Worm (Caenorhabditis elegans) whole organism, L4 larva: ENCODE results near the gene ZK897.10.

ENCODE experiments used
- R02D3.7 ChIP-seq: fragments of 150-350 bp; sonication (generic microtip); optimal IDR thresholded peaks from 3 replicates; lab custom pipeline; 2014; ENCODE audit warnings: missing biosample characterization, missing genetic modification characterization
- Y48G9A.11 ChIP-seq: fragments of 200-800 bp; sonication (Bioruptor generic); IDR thresholded peaks from 2 replicates; pipeline ENCODE4 v1.3.6; 2022; ENCODE audit warnings: missing genetic modification reagents, missing genetic modification characterization, missing compliant biosample characterization
- ZK337.2 ChIP-seq: fragments of 200-800 bp; sonication (Bioruptor generic); IDR thresholded peaks from 2 replicates; pipeline ENCODE4 v1.3.6; 2022; ENCODE audit warnings: missing genetic modification reagents, missing genetic modification characterization, missing compliant biosample characterization
- ZK546.5 ChIP-seq, 2 experiments: sonication (generic microtip); optimal IDR thresholded peaks; 2 replicates each; lab custom pipeline; 2017; ENCODE audit warnings: missing biosample characterization in 2 of 2, missing genetic modification characterization in 2 of 2
- aha-1 ChIP-seq: fragments of 150-350 bp; peaks from one replicate; lab custom pipeline; 2014; ENCODE audit warnings: missing biosample characterization, missing genetic modification characterization
- arid-1 ChIP-seq: fragments of 200-800 bp; sonication (Bioruptor generic); conservative IDR thresholded peaks from 2 replicates; pipeline ENCODE4 v1.3.6; 2022; ENCODE audit warnings: missing genetic modification reagents, missing genetic modification characterization, missing compliant biosample characterization
- ceh-62 ChIP-seq: sonication (generic microtip); optimal IDR thresholded peaks from 2 replicates; lab custom pipeline; 2017; ENCODE audit warnings: missing biosample characterization, missing genetic modification characterization
- ceh-82 ChIP-seq: sonication (generic microtip); optimal IDR thresholded peaks from 2 replicates; lab custom pipeline; 2017; ENCODE audit warnings: missing biosample characterization, missing genetic modification characterization
- cey-2 ChIP-seq: sonication (generic microtip); optimal IDR thresholded peaks from 3 replicates; lab custom pipeline; 2017; ENCODE audit warnings: missing genetic modification characterization, mild to moderate bottlenecking, missing compliant biosample characterization, antibody characterized with exemption, borderline replicate concordance; ENCODE audit not compliant: insufficient read depth
- daf-16 ChIP-seq, 3 experiments: sonication (generic microtip); optimal IDR thresholded peaks; 2 replicates each; lab custom pipeline; 2016 to 2017; ENCODE audit warnings: missing genetic modification characterization in 3 of 3, missing genetic modification reagents in 3 of 3, mild to moderate bottlenecking in 2 of 3, missing compliant biosample characterization in 2 of 3, missing biosample characterization in 1 of 3, moderate library complexity in 1 of 3
- dmd-6 ChIP-seq: fragments of 200-800 bp; sonication (Bioruptor generic); IDR thresholded peaks from 2 replicates; pipeline ENCODE4 v1.3.6; 2022; ENCODE audit warnings: missing genetic modification reagents, missing genetic modification characterization, missing compliant biosample characterization
- dmd-9 ChIP-seq: fragments of 200-800 bp; sonication (Bioruptor generic); IDR thresholded peaks from 2 replicates; pipeline ENCODE4 v1.3.6; 2022; ENCODE audit warnings: missing genetic modification reagents, missing genetic modification characterization, missing compliant biosample characterization
- duxl-1 ChIP-seq: sonication (generic microtip); optimal IDR thresholded peaks from 2 replicates; lab custom pipeline; 2016; ENCODE audit warnings: mild to moderate bottlenecking, missing genetic modification characterization, moderate library complexity, missing compliant biosample characterization; ENCODE audit not compliant: poor library complexity
- dve-1 ChIP-seq: sonication (generic microtip); optimal IDR thresholded peaks from 2 replicates; lab custom pipeline; 2017; ENCODE audit warnings: antibody characterized with exemption, mild to moderate bottlenecking, missing genetic modification characterization, missing compliant biosample characterization; ENCODE audit not compliant: insufficient read depth
- fkh-10 ChIP-seq: fragments of 150-350 bp; optimal IDR thresholded peaks from 2 replicates; lab custom pipeline; 2014; ENCODE audit warnings: missing biosample characterization, missing genetic modification reagents, missing genetic modification characterization
- fos-1 ChIP-seq: fragments of 150-350 bp; optimal IDR thresholded peaks from 2 replicates; lab custom pipeline; 2014; ENCODE audit warnings: missing biosample characterization, missing genetic modification characterization
- gei-8 ChIP-seq: fragments of 200-800 bp; sonication (Bioruptor generic); optimal IDR thresholded peaks from 2 replicates; lab custom pipeline; 2018; ENCODE audit warnings: mild to moderate bottlenecking, missing genetic modification characterization, missing compliant biosample characterization
- hif-1 ChIP-seq, 2 experiments: sonication (generic microtip); optimal IDR thresholded peaks; 2 replicates each; lab custom pipeline; 2016 to 2017; ENCODE audit warnings: missing compliant biosample characterization in 2 of 2, missing genetic modification characterization in 2 of 2, missing genetic modification reagents in 2 of 2, missing genotype in 2 of 2, mild to moderate bottlenecking in 1 of 2
- hlh-11 ChIP-seq: fragments of 200-800 bp; sonication (Bioruptor generic); optimal IDR thresholded peaks from 2 replicates; lab custom pipeline; 2018; ENCODE audit warnings: mild to moderate bottlenecking, missing genetic modification characterization, missing compliant biosample characterization
- jun-1 ChIP-seq: fragments of 150-350 bp; optimal IDR thresholded peaks from 2 replicates; lab custom pipeline; 2014; ENCODE audit warnings: missing biosample characterization, missing genetic modification reagents, missing genetic modification characterization
- lin-29 ChIP-seq: fragments of 200-800 bp; sonication (Bioruptor generic); IDR thresholded peaks from 2 replicates; pipeline ENCODE4 v1.3.6; 2022; ENCODE audit warnings: missing genetic modification reagents, missing genetic modification characterization, missing compliant biosample characterization
- lin-38 ChIP-seq: fragments of 200-800 bp; sonication (Bioruptor generic); IDR thresholded peaks from 2 replicates; pipeline ENCODE4 v1.3.6; 2022; ENCODE audit warnings: missing genetic modification reagents, missing genetic modification characterization, missing compliant biosample characterization
- lir-3 ChIP-seq: sonication (generic microtip); optimal IDR thresholded peaks from 2 replicates; lab custom pipeline; 2016; ENCODE audit warnings: mild to moderate bottlenecking, missing genetic modification characterization, missing compliant biosample characterization
- madf-5 ChIP-seq, 2 experiments: fragments of 200-800 bp; sonication (Bioruptor generic); IDR thresholded peaks; 2 replicates each; pipeline ENCODE4 v1.3.6; 2022; ENCODE audit warnings: missing compliant biosample characterization in 2 of 2, missing genetic modification characterization in 2 of 2
- madf-9 ChIP-seq: fragments of 200-800 bp; sonication (Bioruptor generic); conservative IDR thresholded peaks from 2 replicates; pipeline ENCODE4 v1.3.6; 2022; ENCODE audit warnings: missing genetic modification reagents, missing genetic modification characterization, missing compliant biosample characterization
- mdl-1 ChIP-seq, 2 experiments: fragments of 150-350 bp in 1 of 2; sonication (generic microtip) in 1 of 2; optimal IDR thresholded peaks; 2 replicates each; lab custom pipeline; 2014 to 2017; ENCODE audit warnings: missing biosample characterization in 2 of 2, missing genetic modification characterization in 2 of 2
- mdt-29 ChIP-seq: fragments of 200-800 bp; sonication (Bioruptor generic); IDR thresholded peaks from 2 replicates; pipeline ENCODE4 v1.3.6; 2022; ENCODE audit warnings: missing genetic modification reagents, missing genetic modification characterization, missing compliant biosample characterization
- mes-2 ChIP-seq: sonication (generic microtip); optimal IDR thresholded peaks from 2 replicates; lab custom pipeline; 2016; ENCODE audit warnings: missing genotype, mild to moderate bottlenecking, missing genetic modification characterization, missing compliant biosample characterization; ENCODE audit not compliant: poor library complexity, severe bottlenecking
- nhr-10 ChIP-seq: fragments of 150-350 bp; optimal IDR thresholded peaks from 2 replicates; lab custom pipeline; 2014; ENCODE audit warnings: missing biosample characterization, missing genetic modification characterization
- nhr-102 ChIP-seq: sonication (generic microtip); optimal IDR thresholded peaks from 2 replicates; lab custom pipeline; 2016; ENCODE audit warnings: mild to moderate bottlenecking, missing genetic modification characterization, moderate library complexity, missing compliant biosample characterization
- nhr-11 ChIP-seq: fragments of 150-350 bp; optimal IDR thresholded peaks from 2 replicates; lab custom pipeline; 2014; ENCODE audit warnings: missing biosample characterization, missing genetic modification characterization
- nhr-28 ChIP-seq: fragments of 150-350 bp; optimal IDR thresholded peaks from 2 replicates; lab custom pipeline; 2014; ENCODE audit warnings: missing biosample characterization, missing genetic modification characterization
- nhr-42 ChIP-seq: fragments of 200-800 bp; sonication (Bioruptor generic); IDR thresholded peaks from 2 replicates; pipeline ENCODE4 v1.3.6; 2022; ENCODE audit warnings: missing genetic modification characterization, missing compliant biosample characterization
- php-3 ChIP-seq: fragments of 200-800 bp; sonication (Bioruptor generic); IDR thresholded peaks from 2 replicates; pipeline ENCODE4 v1.3.6; 2022; ENCODE audit warnings: missing genetic modification reagents, missing genetic modification characterization, missing compliant biosample characterization
- rbr-2 ChIP-seq: sonication (generic microtip); optimal IDR thresholded peaks from 2 replicates; lab custom pipeline; 2016; ENCODE audit warnings: missing genotype, missing genetic modification characterization, missing compliant biosample characterization
- set-16 ChIP-seq: fragments of 200-800 bp; sonication (Bioruptor generic); IDR thresholded peaks from 2 replicates; pipeline ENCODE4 v1.3.6; 2022; ENCODE audit warnings: missing genetic modification reagents, missing genetic modification characterization, missing compliant biosample characterization
- snpc-1.2 ChIP-seq: fragments of 200-800 bp; sonication (Bioruptor generic); IDR thresholded peaks from 2 replicates; pipeline ENCODE4 v1.3.6; 2022; ENCODE audit warnings: missing genetic modification reagents, missing genetic modification characterization, missing compliant biosample characterization
- tag-97 ChIP-seq: fragments of 200-800 bp; sonication (Bioruptor generic); IDR thresholded peaks from 2 replicates; pipeline ENCODE4 v1.3.6; 2022; ENCODE audit warnings: missing genetic modification characterization, missing compliant biosample characterization
- tra-1 ChIP-seq: fragments of 200-800 bp; sonication (Bioruptor generic); IDR thresholded peaks from 2 replicates; pipeline ENCODE4 v1.3.6; 2022; ENCODE audit warnings: missing genetic modification reagents, missing genetic modification characterization, missing compliant biosample characterization
- unc-39 ChIP-seq: sonication (generic microtip); optimal IDR thresholded peaks from 2 replicates; lab custom pipeline; 2017; ENCODE audit warnings: missing biosample characterization, missing genetic modification characterization
- unc-62 ChIP-seq, 3 experiments: fragments of 150-350 bp in 1 of 3; sonication (generic microtip); optimal IDR thresholded peaks in 2 of 3; peaks in 1 of 3; 1 replicate in 1 of 3; 2 replicates in 2 of 3; lab custom pipeline; 2014 to 2017; ENCODE audit warnings: missing biosample characterization in 3 of 3, missing genetic modification characterization in 3 of 3, missing genetic modification reagents in 3 of 3, missing genotype in 1 of 3
- zfp-3 ChIP-seq: fragments of 200-800 bp; sonication (Bioruptor generic); conservative IDR thresholded peaks from 2 replicates; pipeline ENCODE4 v1.3.6; 2022; ENCODE audit warnings: missing genetic modification reagents, missing genetic modification characterization, missing compliant biosample characterization
- ztf-11 ChIP-seq: fragments of 150-350 bp; optimal IDR thresholded peaks from 2 replicates; lab custom pipeline; 2014; ENCODE audit warnings: missing biosample characterization, missing genetic modification characterization
- ztf-7 ChIP-seq: fragments of 150-350 bp; optimal IDR thresholded peaks from 2 replicates; lab custom pipeline; 2014; ENCODE audit warnings: missing biosample characterization, missing genetic modification characterization

Gene ZK897.10

ce11 chrIV:12717531-12717930 is 47.6 kb upstream of the ZK897.10 start, which contains the start of gene C27D8.1:
C27D8.1 (plus strand) TSS chrIV:12717831.
- TF ChIP-seq daf-16 (GFP tag; optimal IDR thresholded peaks at IDR 0.05; lab: Kevin White, UChicago) (no peak), daf-16 (tag; optimal IDR thresholded peaks at IDR 0.05; lab: Kevin White, UChicago) (peak; percentile 9), lin-29 (no peak), cey-2 (no peak), set-16 (GFP tag; lab: Robert Waterston, UW) (no peak), aha-1 (peak; percentile 16)

ce11 chrIV:12719664-12720063 is 45.5 kb upstream of the ZK897.10 start, which contains the start of gene idpp-7:
idpp-7 (plus strand) TSS chrIV:12719964.
- TF ChIP-seq nhr-10 (tag; lab: Kevin White, UChicago) (no peak), php-3 (GFP tag; lab: Robert Waterston, UW) (no peak), ceh-82 (no peak), tag-97 (no peak), madf-5 (GFP tag; IDR thresholded peaks at IDR 0.05; lab: Robert Waterston, UW) (no peak)

- TF ChIP-seq nhr-28 (tag; lab: Kevin White, UChicago) (peak; percentile 0), rbr-2 (tag; lab: Kevin White, UChicago) (no peak), aha-1 (peak; percentile 44)
These were observed 44.0 kb upstream of the ZK897.10 start, which contains the start of gene T23F6.2 for ce11 chrIV:12721106-12721505. T23F6.2 (plus strand) TSS chrIV:12721356.

ce11 chrIV:12724641-12725040 is 40.5 kb upstream of the ZK897.10 start, which contains the start of the genes T23F6.3 and rbd-1:
T23F6.3 (minus strand) TSS chrIV:12724760.
rbd-1 (plus strand) TSS chrIV:12724986.
- TF ChIP-seq fkh-10 (GFP tag; lab: Kevin White, UChicago) (peak; percentile 52), ZK546.5 (tag; optimal IDR thresholded peaks at IDR 0.05; lab: Kevin White, UChicago) (no peak), nhr-11 (tag; lab: Kevin White, UChicago) (peak; percentile 65), ZK337.2 (GFP tag; lab: Robert Waterston, UW) (peak; percentile 55; the same call in 1 of the 2 replicates), tra-1 (peak; percentile 40; the same call in 1 of the 2 replicates), hlh-11 (tag; lab: Kevin White, UChicago) (peak; percentile 66), mdt-29 (GFP tag; lab: Robert Waterston, UW) (no peak), lin-38 (GFP tag; lab: Robert Waterston, UW) (peak; percentile 83), gei-8 (no peak), duxl-1 (tag; lab: Kevin White, UChicago) (peak; percentile 69), nhr-102 (peak; percentile 65), madf-9 (GFP tag; lab: Robert Waterston, UW) (no peak), unc-62 (GFP tag; optimal IDR thresholded peaks at IDR 0.05 in 1 of 2; lab: Kevin White, UChicago) (peak in 1 of 2 experiments; percentile 3), unc-62 (tag; optimal IDR thresholded peaks at IDR 0.05; lab: Kevin White, UChicago) (no peak), ceh-62 (tag; lab: Kevin White, UChicago) (no peak), lir-3 (tag; lab: Kevin White, UChicago) (no peak), jun-1 (tag; lab: Kevin White, UChicago) (peak; percentile 36), arid-1 (GFP tag; lab: Robert Waterston, UW) (peak; percentile 37; the same call in 1 of the 2 replicates), Y48G9A.11 (GFP tag; lab: Robert Waterston, UW) (peak; percentile 100), hif-1 (tag; optimal IDR thresholded peaks at IDR 0.05; lab: Kevin White, UChicago) (peak in 1 of 2 experiments; percentile 79), zfp-3 (GFP tag; lab: Robert Waterston, UW) (no peak), ztf-11 (tag; lab: Kevin White, UChicago) (no peak), nhr-42 (GFP tag; lab: Robert Waterston, UW) (peak; percentile 66; the same call in 1 of the 2 replicates), dve-1 (tag; lab: Kevin White, UChicago) (peak; percentile 82), lin-29 (no peak), R02D3.7 (tag; lab: Kevin White, UChicago) (peak; percentile 81), unc-39 (tag; lab: Kevin White, UChicago) (no peak), dmd-9 (GFP tag; lab: Robert Waterston, UW) (0 out of 2 replicates have a peak, but pooled peaks have one; percentile 27), snpc-1.2 (peak; percentile 55; the same call in 1 of the 2 replicates), mes-2 (tag; lab: Kevin White, UChicago) (peak; percentile 97), mdl-1 (tag; optimal IDR thresholded peaks at IDR 0.05; lab: Kevin White, UChicago) (peak in 1 of 2 experiments; percentile 22), dmd-6 (GFP tag; lab: Robert Waterston, UW) (peak; percentile 52; the same call in 1 of the 2 replicates), rbr-2 (tag; lab: Kevin White, UChicago) (peak; percentile 67), fos-1 (tag; lab: Kevin White, UChicago) (no peak), ztf-7 (tag; lab: Kevin White, UChicago) (peak; percentile 74)
